Worm (Caenorhabditis elegans) whole organism, L4/young adult: ENCODE results near the gene ctsa-3.2.

ENCODE experiments used
- W03F9.2 ChIP-seq: fragments of 150-350 bp; optimal IDR thresholded peaks from 2 replicates; lab custom pipeline; 2014; ENCODE audit warnings: missing biosample characterization, missing genetic modification characterization
- dao-5 ChIP-seq: sonication (generic microtip); optimal IDR thresholded peaks from 2 replicates; lab custom pipeline; 2016; ENCODE audit warnings: missing genotype, missing genetic modification characterization, moderate library complexity, missing compliant biosample characterization
- him-1 ChIP-seq: sonication (generic microtip); optimal IDR thresholded peaks from 2 replicates; lab custom pipeline; 2016; ENCODE audit warnings: missing genotype, missing genetic modification reagents, missing genetic modification characterization, missing compliant biosample characterization

DNA sequence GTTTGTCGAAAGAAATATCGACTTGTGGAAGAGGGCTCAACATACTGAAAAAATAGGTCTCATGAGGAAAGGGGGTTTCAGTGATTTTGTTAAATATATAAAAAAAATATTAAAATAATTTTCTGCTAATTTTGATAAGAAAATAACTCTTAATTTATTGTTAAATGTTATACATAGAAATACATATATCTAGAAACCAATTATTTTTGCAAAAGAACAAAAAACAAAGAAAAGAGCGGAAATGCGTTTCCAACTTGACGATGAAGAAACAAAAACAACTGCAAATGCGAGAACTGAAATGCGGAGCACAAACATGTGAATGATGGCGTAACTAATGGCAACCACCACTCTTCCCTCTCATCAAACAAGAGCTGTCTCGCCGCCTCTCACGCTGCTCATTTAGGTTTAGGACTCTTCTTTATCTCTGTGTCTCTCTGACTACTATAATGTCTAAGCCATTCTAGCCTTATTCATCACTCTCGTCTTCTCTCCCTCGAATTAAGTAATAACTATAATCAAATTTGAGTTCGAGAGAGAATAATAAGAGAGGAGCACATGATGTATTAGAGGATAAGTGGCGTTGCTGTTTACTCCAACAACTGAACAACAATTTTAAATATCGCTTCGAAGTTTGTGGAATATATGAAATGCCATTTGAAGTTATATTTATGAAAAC, 36.6 kb upstream of the ctsa-3.2 start, which contains the start of gene arrd-4:
- TF ChIP-seq him-1 (no peak), W03F9.2 (tag; lab: Kevin White, UChicago) (no peak), dao-5 (tag; lab: Kevin White, UChicago) (no peak)
